Fruit fly (Drosophila melanogaster) whole organism, embryonic: ENCODE results near the gene Kah.

ENCODE experiments used
- Asciz ChIP-seq: fragments of 200-800 bp; sonication (Bioruptor generic); optimal IDR thresholded peaks from 2 replicates; lab custom pipeline; 2017; ENCODE audit warnings: missing biosample characterization, mild to moderate bottlenecking, missing genetic modification characterization, missing genetic modification reagents
- CG10274 ChIP-seq: fragments of 200-800 bp; sonication (Bioruptor generic); optimal IDR thresholded peaks from 3 replicates; lab custom pipeline; 2017; ENCODE audit warnings: missing biosample characterization, mild to moderate bottlenecking, missing genetic modification characterization
- CG10366 ChIP-seq: fragments of 200-800 bp; sonication (Bioruptor generic); IDR thresholded peaks from 2 replicates; pipeline ENCODE4 v1.3.6; 2022; ENCODE audit warnings: missing biosample characterization, missing genetic modification characterization
- CG12071 ChIP-seq: fragments of 200-800 bp; sonication (Bioruptor generic); optimal IDR thresholded peaks from 3 replicates; lab custom pipeline; 2018; ENCODE audit warnings: missing biosample characterization, mild to moderate bottlenecking, missing genetic modification characterization
- CG12744 ChIP-seq: fragments of 200-800 bp; sonication (Bioruptor generic); optimal IDR thresholded peaks from 2 replicates; lab custom pipeline; 2016; ENCODE audit warnings: missing biosample characterization, missing genetic modification characterization
- CG15479 ChIP-seq: fragments of 200-800 bp; sonication (Bioruptor generic); optimal IDR thresholded peaks from 3 replicates; lab custom pipeline; 2019; ENCODE audit warnings: missing biosample characterization, mild to moderate bottlenecking, missing genetic modification characterization, moderate library complexity
- CG1603 ChIP-seq: fragments of 200-800 bp; sonication (Bioruptor generic); optimal IDR thresholded peaks from 2 replicates; lab custom pipeline; 2019; ENCODE audit warnings: missing biosample characterization, mild to moderate bottlenecking, missing genetic modification characterization, moderate library complexity
- CG16863 ChIP-seq: fragments of 200-800 bp; sonication (Bioruptor generic); optimal IDR thresholded peaks from 3 replicates; lab custom pipeline; 2016; ENCODE audit warnings: missing biosample characterization, missing genetic modification characterization
- CG18599 ChIP-seq: fragments of 200-800 bp; sonication (Bioruptor generic); optimal IDR thresholded peaks from 3 replicates; lab custom pipeline; 2017; ENCODE audit warnings: missing biosample characterization, missing genetic modification characterization, mild to moderate bottlenecking, moderate library complexity, missing genetic modification reagents
- CG2120 ChIP-seq: fragments of 200-800 bp; sonication (Bioruptor generic); optimal IDR thresholded peaks from 3 replicates; lab custom pipeline; 2016; ENCODE audit warnings: missing biosample characterization, missing genetic modification characterization
- CG30431 ChIP-seq: fragments of 200-800 bp; sonication (Bioruptor generic); optimal IDR thresholded peaks from 2 replicates; lab custom pipeline; 2017; ENCODE audit warnings: missing biosample characterization, missing genetic modification characterization
- CG31365 ChIP-seq: fragments of 200-800 bp; sonication (Bioruptor generic); optimal IDR thresholded peaks from 2 replicates; lab custom pipeline; 2018; ENCODE audit warnings: missing biosample characterization, mild to moderate bottlenecking, missing genetic modification characterization
- CG34422 ChIP-seq: fragments of 200-800 bp; sonication (Bioruptor generic); IDR thresholded peaks from 3 replicates; pipeline ENCODE4 v1.3.6; 2022; ENCODE audit warnings: missing biosample characterization, missing genetic modification characterization
- CG4328 ChIP-seq: fragments of 200-800 bp; sonication (Bioruptor generic); optimal IDR thresholded peaks from 3 replicates; lab custom pipeline; 2017; ENCODE audit warnings: missing biosample characterization, missing genetic modification reagents, missing genetic modification characterization
- CG4617 ChIP-seq: fragments of 200-800 bp; sonication (Bioruptor generic); optimal IDR thresholded peaks from 3 replicates; lab custom pipeline; 2016; ENCODE audit warnings: missing biosample characterization, missing genetic modification characterization, borderline replicate concordance
- CG4707 ChIP-seq: fragments of 200-800 bp; sonication (Bioruptor generic); optimal IDR thresholded peaks from 2 replicates; lab custom pipeline; 2018; ENCODE audit warnings: missing biosample characterization, mild to moderate bottlenecking, missing genetic modification characterization, moderate library complexity
- CG5953 ChIP-seq: fragments of 200-800 bp; sonication (Bioruptor generic); IDR thresholded peaks from 2 replicates; pipeline ENCODE4 v1.3.6; 2022; ENCODE audit warnings: missing biosample characterization, missing genetic modification characterization
- CG6683 ChIP-seq: fragments of 200-800 bp; sonication (Bioruptor generic); optimal IDR thresholded peaks from 2 replicates; lab custom pipeline; 2017; ENCODE audit warnings: missing biosample characterization, mild to moderate bottlenecking, missing genetic modification characterization, missing genetic modification reagents
- CG7556 ChIP-seq: fragments of 200-800 bp; sonication (Bioruptor generic); optimal IDR thresholded peaks from 2 replicates; lab custom pipeline; 2017; ENCODE audit warnings: missing biosample characterization, mild to moderate bottlenecking, missing genetic modification characterization
- CG8359 ChIP-seq: fragments of 200-800 bp; sonication (Bioruptor generic); optimal IDR thresholded peaks from 2 replicates; lab custom pipeline; 2017; ENCODE audit warnings: missing biosample characterization, mild to moderate bottlenecking, missing genetic modification characterization, borderline replicate concordance
- CG8944 ChIP-seq: fragments of 200-800 bp; sonication (Bioruptor generic); optimal IDR thresholded peaks from 3 replicates; lab custom pipeline; 2016; ENCODE audit warnings: missing biosample characterization, missing genetic modification characterization
- CG9609 ChIP-seq: fragments of 200-800 bp; sonication (Bioruptor generic); optimal IDR thresholded peaks from 3 replicates; lab custom pipeline; 2016; ENCODE audit warnings: missing biosample characterization, missing genetic modification characterization
- CG9876 ChIP-seq: fragments of 200-800 bp; sonication (Bioruptor generic); optimal IDR thresholded peaks from 2 replicates; lab custom pipeline; 2016; ENCODE audit warnings: missing biosample characterization, missing genetic modification characterization
- Chrac-16 ChIP-seq: fragments of 200-800 bp; sonication (Bioruptor generic); optimal IDR thresholded peaks from 3 replicates; lab custom pipeline; 2016; ENCODE audit warnings: missing biosample characterization, missing genetic modification characterization
- Hand ChIP-seq: fragments of 200-800 bp; sonication (Bioruptor generic); optimal IDR thresholded peaks from 2 replicates; lab custom pipeline; 2017; ENCODE audit warnings: mild to moderate bottlenecking, missing biosample characterization, missing genetic modification reagents, missing genetic modification characterization
- Hr3 ChIP-seq: fragments of 200-800 bp; sonication (Bioruptor generic); optimal IDR thresholded peaks from 3 replicates; lab custom pipeline; 2016; ENCODE audit warnings: missing biosample characterization, missing genetic modification characterization
- Jarid2 ChIP-seq: fragments of 200-800 bp; sonication (Bioruptor generic); optimal IDR thresholded peaks from 3 replicates; lab custom pipeline; 2017; ENCODE audit warnings: mild to moderate bottlenecking, missing biosample characterization, missing genetic modification reagents, missing genetic modification characterization
- NFAT ChIP-seq: fragments of 200-800 bp; sonication (Bioruptor generic); IDR thresholded peaks from 2 replicates; pipeline ENCODE4 v1.3.6; 2022; ENCODE audit warnings: missing biosample characterization, missing genetic modification characterization
- Pdp1 ChIP-seq, 2 experiments: fragments of 200-800 bp; sonication (Bioruptor generic); optimal IDR thresholded peaks; 3 replicates each; lab custom pipeline; 2016; ENCODE audit warnings: missing biosample characterization in 2 of 2, missing genetic modification characterization in 2 of 2, mild to moderate bottlenecking in 1 of 2, moderate library complexity in 1 of 2
- Six4 ChIP-seq: fragments of 200-800 bp; sonication (Bioruptor generic); optimal IDR thresholded peaks from 2 replicates; lab custom pipeline; 2016; ENCODE audit warnings: missing biosample characterization, missing genetic modification characterization
- Spps ChIP-seq: fragments of 200-800 bp; sonication (Bioruptor generic); optimal IDR thresholded peaks from 2 replicates; lab custom pipeline; 2018; ENCODE audit warnings: missing biosample characterization, mild to moderate bottlenecking, missing genetic modification characterization
- TFAM ChIP-seq: fragments of 200-800 bp; sonication (Bioruptor generic); optimal IDR thresholded peaks from 2 replicates; lab custom pipeline; 2017; ENCODE audit warnings: missing biosample characterization, missing genetic modification characterization, inconsistent platforms
- Usf ChIP-seq: fragments of 200-800 bp; sonication (Bioruptor generic); optimal IDR thresholded peaks from 2 replicates; lab custom pipeline; 2017; ENCODE audit warnings: missing genotype, missing biosample characterization, missing genetic modification characterization
- al ChIP-seq: fragments of 200-800 bp; sonication (Bioruptor generic); IDR thresholded peaks from 2 replicates; pipeline ENCODE4 v1.3.6; 2022; ENCODE audit warnings: missing biosample characterization, missing genetic modification characterization
- cad ChIP-seq: fragments of >200 bp; optimal IDR thresholded peaks from 2 replicates; lab custom pipeline; 2017; ENCODE audit warnings: missing biosample characterization, missing genetic modification characterization
- chif ChIP-seq, 2 experiments: fragments of 200-800 bp; sonication (Bioruptor generic); optimal IDR thresholded peaks; 3 replicates each; lab custom pipeline; 2016; ENCODE audit warnings: missing biosample characterization in 2 of 2, missing genetic modification characterization in 2 of 2
- fd96Cb ChIP-seq: fragments of 200-800 bp; sonication (Bioruptor generic); optimal IDR thresholded peaks from 2 replicates; lab custom pipeline; 2018; ENCODE audit warnings: missing biosample characterization, mild to moderate bottlenecking, missing genetic modification characterization, moderate library complexity
- inv ChIP-seq: fragments of 200-800 bp; sonication (Bioruptor generic); IDR thresholded peaks from 2 replicates; pipeline ENCODE4 v1.3.6; 2022; ENCODE audit warnings: missing biosample characterization, missing genetic modification characterization; ENCODE audit not compliant: partially characterized antibody
- lov ChIP-seq, 2 experiments: fragments of 200-800 bp in 1 of 2; fragments of >200 bp in 1 of 2; sonication (Bioruptor generic) in 1 of 2; IDR thresholded peaks in 1 of 2; optimal IDR thresholded peaks in 1 of 2; 2 replicates in 1 of 2; 3 replicates in 1 of 2; pipeline versions ENCODE4 v1.3.6 to Lab custom; 2017 to 2022; ENCODE audit warnings: missing biosample characterization in 1 of 2, missing genetic modification characterization in 1 of 2
- nerfin-2 ChIP-seq: fragments of 200-800 bp; sonication (Bioruptor generic); IDR thresholded peaks from 2 replicates; pipeline ENCODE4 v1.3.6; 2022; ENCODE audit warnings: missing biosample characterization, missing genetic modification characterization; ENCODE audit not compliant: partially characterized antibody
- nom ChIP-seq: fragments of 200-800 bp; sonication (Bioruptor generic); optimal IDR thresholded peaks from 2 replicates; lab custom pipeline; 2017; ENCODE audit warnings: missing biosample characterization, missing genetic modification characterization, mild to moderate bottlenecking, moderate library complexity, missing genetic modification reagents
- sens-2 ChIP-seq: fragments of 200-800 bp; sonication (Bioruptor generic); IDR thresholded peaks from 2 replicates; pipeline ENCODE4 v1.3.6; 2022; ENCODE audit warnings: missing biosample characterization, missing genetic modification characterization
- seq ChIP-seq: fragments of 200-800 bp; sonication (Bioruptor generic); IDR thresholded peaks from 2 replicates; pipeline ENCODE4 v1.3.6; 2022; ENCODE audit warnings: missing biosample characterization, missing genetic modification characterization
- tap ChIP-seq: fragments of 200-800 bp; optimal IDR thresholded peaks from 3 replicates; lab custom pipeline; 2019; ENCODE audit warnings: missing biosample characterization, mild to moderate bottlenecking, missing genetic modification characterization, moderate library complexity
- tup ChIP-seq: fragments of 200-800 bp; sonication (Bioruptor generic); optimal IDR thresholded peaks from 2 replicates; lab custom pipeline; 2016; ENCODE audit warnings: missing biosample characterization, mild to moderate bottlenecking, missing genetic modification characterization, moderate library complexity
- zf30C ChIP-seq: fragments of 200-800 bp; sonication (Bioruptor generic); optimal IDR thresholded peaks from 3 replicates; lab custom pipeline; 2018; ENCODE audit warnings: missing biosample characterization, mild to moderate bottlenecking, missing genetic modification characterization
- zfh2 ChIP-seq: fragments of 200-800 bp; sonication (Bioruptor generic); optimal IDR thresholded peaks from 2 replicates; lab custom pipeline; 2016; ENCODE audit warnings: missing biosample characterization, missing genetic modification characterization

The Kah gene

DNA sequence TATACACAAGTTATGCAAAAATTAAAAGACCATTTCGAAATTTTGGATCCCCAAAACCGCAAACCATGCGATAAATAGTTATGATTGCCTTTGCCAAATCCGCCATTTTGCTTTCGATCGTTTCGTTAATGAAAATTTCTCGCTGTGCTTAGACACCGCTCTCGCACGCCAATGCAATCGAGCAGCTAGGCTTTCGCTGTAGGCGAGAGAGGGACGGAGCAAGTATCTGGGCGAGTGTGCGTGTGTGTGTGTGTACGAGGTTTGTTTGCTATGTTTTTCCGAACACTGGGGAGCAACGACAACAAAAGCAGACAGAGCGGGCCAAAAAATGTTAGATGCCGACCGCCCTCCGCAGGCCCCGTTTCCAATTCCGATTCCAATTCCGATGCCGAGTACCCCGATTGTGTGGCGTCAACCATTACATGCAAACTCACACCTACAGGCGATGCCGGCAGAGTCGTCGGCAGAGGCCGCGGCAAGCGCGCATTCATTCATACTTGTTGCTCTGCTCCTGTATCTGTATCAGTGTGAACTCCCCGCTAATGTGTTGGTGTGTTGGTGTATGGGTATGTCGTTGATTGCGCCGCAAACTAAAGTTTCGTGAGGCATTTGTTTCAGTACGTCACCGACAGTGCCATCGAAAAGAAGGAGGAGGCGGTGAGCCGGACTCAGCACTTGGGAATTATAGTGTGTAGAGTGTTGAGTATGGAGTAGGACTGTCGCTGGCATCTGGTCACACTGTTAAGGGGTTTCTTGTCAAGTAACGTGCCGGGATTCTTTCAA lies 38.9 kb upstream of the Kah start (continued):
- TF ChIP-seq Asciz (GFP tag; lab: Kevin White, UChicago) (no peak), CG16863 (GFP tag; lab: Kevin White, UChicago) (no peak), Pdp1 (GFP tag; optimal IDR thresholded peaks at IDR 0.05; lab: Kevin White, UChicago) (peak; percentile 27 to 77), zf30C (peak; percentile 83), CG9609 (peak; percentile 21), nerfin-2 (GFP tag; lab: Robert Waterston, UW) (no peak), CG15479 (peak; percentile 20), Hand (GFP tag; lab: Kevin White, UChicago) (peak; percentile 64), lov (optimal IDR thresholded peaks at IDR 0.05; lab: Kevin White, UChicago) (no peak), lov (GFP tag; IDR thresholded peaks at IDR 0.05; lab: Robert Waterston, UW) (0 out of 3 replicates have a peak, but pooled peaks have one; percentile 47), CG31365 (tag; lab: Kevin White, UChicago) (peak; percentile 50), Six4 (GFP tag; lab: Kevin White, UChicago) (no peak), al (peak; percentile 42; the same call in 1 of the 2 replicates), cad (GFP tag; lab: Kevin White, UChicago) (no peak), CG10274 (GFP tag; lab: Kevin White, UChicago) (no peak), fd96Cb (peak; percentile 27), CG4617 (GFP tag; lab: Kevin White, UChicago) (no peak), nom (peak; percentile 55), TFAM (no peak), tap (tag; lab: Kevin White, UChicago) (peak; percentile 19), CG12744 (no peak), sens-2 (no peak; the same call in 1 of the 2 replicates), Jarid2 (GFP tag; lab: Kevin White, UChicago) (peak; percentile 96), CG8359 (GFP tag; lab: Kevin White, UChicago) (no peak), CG4328 (GFP tag; lab: Kevin White, UChicago) (no peak), seq (GFP tag; lab: Robert Waterston, UW) (no peak; the same call in 1 of the 2 replicates), CG6683 (peak; percentile 38), CG8944 (peak; percentile 42), CG12071 (GFP tag; lab: Kevin White, UChicago) (peak; percentile 19), NFAT (GFP tag; lab: Robert Waterston, UW) (peak; percentile 63), CG5953 (GFP tag; lab: Robert Waterston, UW) (0 out of 2 replicates have a peak, but pooled peaks have one; percentile 18), CG9876 (GFP tag; lab: Kevin White, UChicago) (peak; percentile 13), chif (GFP tag; optimal IDR thresholded peaks at IDR 0.05; lab: Kevin White, UChicago) (peak in 1 of 2 experiments; percentile 11), zfh2 (peak; percentile 72), CG10366 (GFP tag; lab: Robert Waterston, UW) (peak; percentile 76), tup (GFP tag; lab: Kevin White, UChicago) (no peak), Usf (GFP tag; lab: Kevin White, UChicago) (no peak), CG1603 (tag; lab: Kevin White, UChicago) (peak; percentile 51), CG4707 (GFP tag; lab: Kevin White, UChicago) (no peak), CG7556 (GFP tag; lab: Kevin White, UChicago) (no peak), CG30431 (GFP tag; lab: Kevin White, UChicago) (peak; percentile 22), CG18599 (GFP tag; lab: Kevin White, UChicago) (peak; percentile 72), CG2120 (GFP tag; lab: Kevin White, UChicago) (peak; percentile 34), inv (GFP tag; lab: Robert Waterston, UW) (peak; percentile 38; the same call in 1 of the 2 replicates), Spps (tag; lab: Kevin White, UChicago) (no peak), Chrac-16 (no peak), CG34422 (peak; percentile 57; the same call in 2 of the 3 replicates), Hr3 (GFP tag; lab: Kevin White, UChicago) (no peak)
